Worm (Caenorhabditis elegans): ENCODE measurements around the gene F33H1.4.

DNA sequence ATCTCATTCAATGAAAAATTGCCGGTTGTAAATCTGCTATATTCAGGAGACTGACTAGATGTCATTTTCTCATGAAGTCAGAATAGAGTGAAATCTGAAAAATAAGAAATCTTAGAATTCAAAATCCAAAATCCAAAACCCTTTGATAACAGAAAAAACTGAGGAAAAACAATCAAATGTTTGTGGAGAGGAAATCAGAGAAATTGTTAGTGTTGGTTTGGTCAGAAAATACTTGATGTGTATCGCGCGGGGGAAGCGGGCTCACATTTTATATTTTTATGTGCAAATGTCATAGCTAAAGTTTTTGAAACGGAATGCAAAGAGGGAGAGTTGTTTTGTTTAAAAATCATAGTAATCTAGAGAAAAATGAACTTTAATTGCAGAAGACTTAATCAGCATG, 42.7 kb upstream of the F33H1.4 start, which contains the start of gene F27E5.5:
- TF ChIP-seq ama-1 (optimal IDR thresholded peaks at IDR 0.05) (no peak), egl-27 (tag; optimal IDR thresholded peaks at IDR 0.05) (no peak), mab-5 (tag; optimal IDR thresholded peaks at IDR 0.05) (no peak), lin-39 (tag; optimal IDR thresholded peaks at IDR 0.05) (no peak), nhr-12 (tag; optimal IDR thresholded peaks at IDR 0.05) (no peak), unc-62 (GFP tag; optimal IDR thresholded peaks at IDR 0.05) (no peak), elt-1 (tag; optimal IDR thresholded peaks at IDR 0.05) (no peak), blmp-1 (tag; optimal IDR thresholded peaks at IDR 0.05; ENCODE audit: insufficient read depth) (no peak)
